Worm (Caenorhabditis elegans) whole organism, L4 larva: Measurements from ENCODE around the gene C26D10.4.
A peak's percentile ranks its signal among the peaks of the same experiment; 100 is the strongest.

Source experiments
- F44E2.7 ChIP-seq: fragments of 200-800 bp; sonication (Bioruptor generic); IDR thresholded peaks from 2 replicates; pipeline ENCODE4 v2.1.2; 2022; ENCODE audit warnings: missing genetic modification characterization, missing compliant biosample characterization
- F49E8.2 ChIP-seq: sonication (generic microtip); optimal IDR thresholded peaks from 2 replicates; lab custom pipeline; 2016; ENCODE audit warnings: missing compliant biosample characterization, mild to moderate bottlenecking, missing genetic modification characterization, borderline replicate concordance
- Y75B8A.6 ChIP-seq: fragments of 200-800 bp; sonication (Bioruptor generic); IDR thresholded peaks from 2 replicates; pipeline ENCODE4 v1.3.6; 2022; ENCODE audit warnings: missing genetic modification reagents, missing genetic modification characterization, missing compliant biosample characterization
- attf-4 ChIP-seq: sonication (generic microtip); optimal IDR thresholded peaks from 3 replicates; lab custom pipeline; 2017; ENCODE audit warnings: missing biosample characterization, missing genetic modification characterization
- ceh-20 ChIP-seq: fragments of 200-800 bp; sonication (Bioruptor generic); IDR thresholded peaks from 2 replicates; pipeline ENCODE4 v1.3.6; 2022; ENCODE audit warnings: missing genetic modification reagents, missing genetic modification characterization, missing compliant biosample characterization
- ceh-28 ChIP-seq: fragments of 150-350 bp; optimal IDR thresholded peaks from 2 replicates; lab custom pipeline; 2014; ENCODE audit warnings: missing biosample characterization, missing genetic modification reagents, missing genetic modification characterization
- ceh-44 ChIP-seq: fragments of 200-800 bp; sonication (Bioruptor generic); IDR thresholded peaks from 2 replicates; pipeline ENCODE4 v1.3.6; 2022; ENCODE audit warnings: missing genetic modification reagents, missing genetic modification characterization, missing compliant biosample characterization
- ces-1 ChIP-seq: fragments of 150-350 bp; sonication (generic microtip); optimal IDR thresholded peaks from 4 replicates; lab custom pipeline; 2014; ENCODE audit warnings: missing biosample characterization, missing genetic modification reagents, missing genetic modification characterization
- ctbp-1 ChIP-seq: fragments of 200-800 bp; sonication (Bioruptor generic); IDR thresholded peaks from 2 replicates; pipeline ENCODE4 v1.3.6; 2022; ENCODE audit warnings: missing genetic modification reagents, missing genetic modification characterization, missing compliant biosample characterization
- dmd-8 ChIP-seq: fragments of 200-800 bp; sonication (Bioruptor generic); IDR thresholded peaks from 2 replicates; pipeline ENCODE4 v1.3.6; 2022; ENCODE audit warnings: missing genetic modification characterization, missing compliant biosample characterization
- dmd-9 ChIP-seq: fragments of 200-800 bp; sonication (Bioruptor generic); IDR thresholded peaks from 2 replicates; pipeline ENCODE4 v1.3.6; 2022; ENCODE audit warnings: missing genetic modification reagents, missing genetic modification characterization, missing compliant biosample characterization
- dpl-1 ChIP-seq: fragments of 150-350 bp; optimal IDR thresholded peaks from 2 replicates; lab custom pipeline; 2014; ENCODE audit warnings: missing biosample characterization, missing genetic modification reagents, missing genetic modification characterization
- dve-1 ChIP-seq: sonication (generic microtip); optimal IDR thresholded peaks from 2 replicates; lab custom pipeline; 2017; ENCODE audit warnings: antibody characterized with exemption, mild to moderate bottlenecking, missing genetic modification characterization, missing compliant biosample characterization; ENCODE audit not compliant: insufficient read depth
- egl-43 ChIP-seq: fragments of 200-800 bp; sonication (Bioruptor generic); IDR thresholded peaks from 2 replicates; pipeline ENCODE4 v1.3.6; 2022; ENCODE audit warnings: missing genetic modification reagents, missing genetic modification characterization, missing compliant biosample characterization
- gei-8 ChIP-seq: fragments of 200-800 bp; sonication (Bioruptor generic); optimal IDR thresholded peaks from 2 replicates; lab custom pipeline; 2018; ENCODE audit warnings: mild to moderate bottlenecking, missing genetic modification characterization, missing compliant biosample characterization
- hmg-1.1 ChIP-seq: fragments of 200-800 bp; sonication (Bioruptor generic); IDR thresholded peaks from 2 replicates; pipeline ENCODE4 v1.3.6; 2022; ENCODE audit warnings: missing genetic modification reagents, missing genetic modification characterization, missing compliant biosample characterization
- mep-1 ChIP-seq: fragments of 150-350 bp; sonication (generic microtip); optimal IDR thresholded peaks from 3 replicates; lab custom pipeline; 2014; ENCODE audit warnings: missing biosample characterization, missing genetic modification characterization
- mxl-3 ChIP-seq: fragments of 200-800 bp; sonication (Bioruptor generic); optimal IDR thresholded peaks from 2 replicates; lab custom pipeline; 2018; ENCODE audit warnings: mild to moderate bottlenecking, missing genetic modification characterization, missing compliant biosample characterization
- nhr-111 ChIP-seq: fragments of 200-800 bp; sonication (Bioruptor generic); optimal IDR thresholded peaks from 2 replicates; lab custom pipeline; 2018; ENCODE audit warnings: mild to moderate bottlenecking, missing genetic modification characterization, missing compliant biosample characterization
- nhr-28 ChIP-seq: fragments of 150-350 bp; optimal IDR thresholded peaks from 2 replicates; lab custom pipeline; 2014; ENCODE audit warnings: missing biosample characterization, missing genetic modification characterization
- nhr-41 ChIP-seq: fragments of 200-800 bp; sonication (Bioruptor generic); IDR thresholded peaks from 2 replicates; pipeline ENCODE4 v1.3.6; 2022; ENCODE audit warnings: missing genetic modification reagents, missing genetic modification characterization, missing compliant biosample characterization
- nhr-77 ChIP-seq: fragments of 150-350 bp; optimal IDR thresholded peaks from 2 replicates; lab custom pipeline; 2014; ENCODE audit warnings: missing biosample characterization, missing genetic modification characterization
- sdz-12 ChIP-seq: fragments of 200-800 bp; sonication (Bioruptor generic); optimal IDR thresholded peaks from 2 replicates; lab custom pipeline; 2018; ENCODE audit warnings: mild to moderate bottlenecking, missing genetic modification characterization, missing compliant biosample characterization
- skn-1 ChIP-seq: fragments of 150-350 bp; optimal IDR thresholded peaks from 2 replicates; lab custom pipeline; 2014; ENCODE audit warnings: missing biosample characterization, missing genetic modification characterization
- spr-3 ChIP-seq: fragments of 200-800 bp; sonication (Bioruptor generic); optimal IDR thresholded peaks from 2 replicates; lab custom pipeline; 2018; ENCODE audit warnings: mild to moderate bottlenecking, missing genetic modification characterization, missing compliant biosample characterization
- tag-97 ChIP-seq: fragments of 200-800 bp; sonication (Bioruptor generic); IDR thresholded peaks from 2 replicates; pipeline ENCODE4 v1.3.6; 2022; ENCODE audit warnings: missing genetic modification characterization, missing compliant biosample characterization
- unc-130 ChIP-seq: sonication (generic microtip); optimal IDR thresholded peaks from 2 replicates; lab custom pipeline; 2016; ENCODE audit warnings: missing genetic modification reagents, missing genetic modification characterization, missing compliant biosample characterization
- unc-62 ChIP-seq, 3 experiments: fragments of 150-350 bp in 1 of 3; sonication (generic microtip); optimal IDR thresholded peaks in 2 of 3; peaks in 1 of 3; 1 replicate in 1 of 3; 2 replicates in 2 of 3; lab custom pipeline; 2014 to 2017; ENCODE audit warnings: missing biosample characterization in 3 of 3, missing genetic modification characterization in 3 of 3, missing genetic modification reagents in 3 of 3, missing genotype in 1 of 3
- zag-1 ChIP-seq: fragments of 150-350 bp; optimal IDR thresholded peaks from 2 replicates; lab custom pipeline; 2014; ENCODE audit warnings: missing biosample characterization, missing genetic modification characterization
- ztf-7 ChIP-seq: fragments of 150-350 bp; optimal IDR thresholded peaks from 2 replicates; lab custom pipeline; 2014; ENCODE audit warnings: missing biosample characterization, missing genetic modification characterization

The C26D10.4 gene

DNA sequence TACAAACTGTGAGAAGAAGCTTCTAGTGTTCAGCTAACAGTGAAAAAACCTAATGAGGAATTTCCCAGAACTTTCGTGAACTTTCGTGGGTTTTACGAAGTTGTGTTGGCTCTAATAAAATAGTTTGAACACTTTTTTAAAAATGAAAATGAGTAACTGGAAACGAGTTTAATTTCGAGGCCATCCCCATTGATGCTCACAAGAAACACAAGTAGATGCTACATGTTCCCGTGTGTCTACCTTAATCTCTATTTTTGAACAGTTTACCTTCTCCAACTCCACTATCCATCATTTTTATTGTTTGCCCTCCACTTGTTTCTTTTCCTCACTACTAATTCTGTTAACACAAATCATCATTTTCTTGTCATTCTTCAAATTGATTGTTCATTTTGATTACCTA is 4.1 kb downstream of the C26D10.4 start, which contains the start of gene C26D10.7:
C26D10.7 (plus strand) TSS at position 301 of the 400 bp plus-strand sequence.
- TF ChIP-seq dmd-9 (GFP tag; lab: Robert Waterston, UW) (no peak), sdz-12 (GFP tag; lab: Kevin White, UChicago) (no peak), gei-8 (no peak), nhr-77 (tag; lab: Kevin White, UChicago) (no peak), egl-43 (GFP tag; lab: Robert Waterston, UW) (no peak), unc-62 (GFP tag; optimal IDR thresholded peaks at IDR 0.05 in 1 of 2; lab: Kevin White, UChicago) (peak in 1 of 2 experiments; percentile 41), unc-62 (tag; optimal IDR thresholded peaks at IDR 0.05; lab: Kevin White, UChicago) (no peak), mep-1 (tag; lab: Kevin White, UChicago) (no peak), attf-4 (tag; lab: Kevin White, UChicago) (no peak)
- TF ChIP-seq, all 104 proteins: peak for 1

DNA sequence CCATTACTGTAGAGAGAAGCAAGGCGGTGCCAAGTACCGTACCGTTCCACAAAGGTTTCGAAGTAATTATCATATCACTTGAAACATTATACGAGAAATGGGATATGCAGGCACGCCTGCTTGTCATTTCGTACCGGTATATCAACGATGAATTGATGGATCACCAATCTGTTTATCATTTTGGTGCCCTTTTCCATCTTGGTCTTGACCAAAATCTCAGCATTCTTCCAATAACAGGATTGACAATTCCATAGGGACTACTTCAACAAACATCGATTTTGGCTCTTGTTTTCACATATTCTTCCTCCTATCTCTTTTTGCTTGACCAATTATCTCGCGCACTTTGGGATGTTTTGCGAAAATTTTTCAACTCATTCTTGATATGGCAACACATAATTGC is 9.5 kb downstream of the C26D10.4 start:
- no peak for TF ChIP-seq unc-130 (GFP tag; lab: Kevin White, UChicago)
- no peak for TF ChIP-seq F49E8.2 (tag; lab: Kevin White, UChicago)
- peak in 1 of 2 experiments; percentile 93 for TF ChIP-seq unc-62 (GFP tag; optimal IDR thresholded peaks at IDR 0.05 in 1 of 2; lab: Kevin White, UChicago)
- no peak for TF ChIP-seq unc-62 (tag; optimal IDR thresholded peaks at IDR 0.05; lab: Kevin White, UChicago)
- no peak for TF ChIP-seq ceh-20 (GFP tag; lab: Robert Waterston, UW)
- TF ChIP-seq F44E2.7 (GFP tag; lab: Robert Waterston, UW): no peak

DNA sequence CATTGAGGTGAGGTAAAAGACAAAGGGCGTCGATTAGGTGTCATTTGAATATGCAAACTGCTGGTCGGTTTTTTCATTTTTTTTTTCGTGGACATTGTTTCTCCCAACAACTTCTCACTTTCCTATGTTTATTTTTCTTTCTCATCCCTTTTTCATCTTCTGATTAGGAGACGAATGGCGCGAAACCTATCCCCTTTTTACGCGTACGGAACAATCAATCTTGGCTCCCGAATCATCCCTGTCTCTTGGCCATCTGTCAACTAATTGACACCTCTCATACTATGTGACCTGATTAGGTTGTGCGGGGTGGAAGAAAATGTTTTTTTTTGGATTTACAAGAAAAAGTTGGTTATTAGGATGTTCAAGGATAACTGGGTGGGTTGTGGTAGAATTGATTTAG is 15.2 kb downstream of the C26D10.4 start:
- no peak for TF ChIP-seq dpl-1
- peak in 1 of 2 experiments; percentile 70 for TF ChIP-seq unc-62 (GFP tag; optimal IDR thresholded peaks at IDR 0.05 in 1 of 2; lab: Kevin White, UChicago)
- TF ChIP-seq unc-62 (tag; optimal IDR thresholded peaks at IDR 0.05; lab: Kevin White, UChicago): no peak
- TF ChIP-seq dve-1 (tag; lab: Kevin White, UChicago): no peak

DNA sequence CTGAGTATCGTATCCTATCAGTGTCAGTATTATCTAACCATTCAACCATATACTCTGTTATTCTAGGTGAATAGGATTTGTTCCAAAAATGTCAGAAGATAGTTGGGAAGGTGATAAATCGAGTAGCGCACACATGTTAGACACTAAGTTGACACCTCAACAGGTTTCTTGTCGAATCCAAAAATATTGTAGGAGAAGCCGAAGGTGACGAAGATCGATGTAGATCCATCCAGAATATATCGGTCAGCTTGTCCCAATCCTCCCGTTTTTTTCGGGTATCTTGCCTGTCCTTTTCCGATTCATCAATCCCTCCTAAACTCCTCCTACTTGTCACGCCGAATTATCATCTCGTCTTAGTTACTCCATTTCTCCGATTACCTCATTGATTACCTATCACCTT is 16.1 kb downstream of the C26D10.4 start:
- TF ChIP-seq ceh-44 (no peak), nhr-111 (GFP tag; lab: Kevin White, UChicago) (no peak), unc-62 (GFP tag; optimal IDR thresholded peaks at IDR 0.05 in 1 of 2; lab: Kevin White, UChicago) (peak in 1 of 2 experiments; percentile 96), unc-62 (tag; optimal IDR thresholded peaks at IDR 0.05; lab: Kevin White, UChicago) (no peak), tag-97 (GFP tag; lab: Robert Waterston, UW) (no peak)

DNA sequence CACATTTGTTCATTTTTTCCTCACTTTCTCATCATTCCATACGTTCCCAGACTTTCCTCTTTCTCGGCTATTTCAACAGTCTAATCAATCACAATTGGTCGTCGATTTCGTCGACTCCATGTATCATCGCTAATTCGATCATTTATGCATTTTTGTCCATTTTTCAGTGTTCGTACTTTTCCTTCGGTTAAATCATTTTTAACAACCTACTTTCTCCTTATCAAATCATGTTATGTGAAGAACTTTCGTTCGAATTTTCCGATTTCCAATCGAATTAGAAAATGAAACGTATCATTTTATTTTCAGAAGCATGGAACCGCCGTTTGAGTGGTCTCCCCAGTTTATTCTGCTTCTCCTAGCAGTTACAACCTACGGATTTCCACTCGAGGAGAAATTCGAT is 16.8 kb downstream of the C26D10.4 start, which contains the start of gene eff-1:
eff-1 (plus strand) TSS at position 301 of the 400 bp plus-strand sequence.
- no peak for TF ChIP-seq zag-1
- no peak for TF ChIP-seq dmd-8 (GFP tag; lab: Robert Waterston, UW)
- no peak for TF ChIP-seq ces-1
- no peak for TF ChIP-seq ceh-20 (GFP tag; lab: Robert Waterston, UW)
- no peak for TF ChIP-seq unc-130 (GFP tag; lab: Kevin White, UChicago)
- TF ChIP-seq ztf-7: no peak
- no peak for TF ChIP-seq nhr-41 (GFP tag; lab: Robert Waterston, UW)
- TF ChIP-seq nhr-28 (tag; lab: Kevin White, UChicago): no peak

DNA sequence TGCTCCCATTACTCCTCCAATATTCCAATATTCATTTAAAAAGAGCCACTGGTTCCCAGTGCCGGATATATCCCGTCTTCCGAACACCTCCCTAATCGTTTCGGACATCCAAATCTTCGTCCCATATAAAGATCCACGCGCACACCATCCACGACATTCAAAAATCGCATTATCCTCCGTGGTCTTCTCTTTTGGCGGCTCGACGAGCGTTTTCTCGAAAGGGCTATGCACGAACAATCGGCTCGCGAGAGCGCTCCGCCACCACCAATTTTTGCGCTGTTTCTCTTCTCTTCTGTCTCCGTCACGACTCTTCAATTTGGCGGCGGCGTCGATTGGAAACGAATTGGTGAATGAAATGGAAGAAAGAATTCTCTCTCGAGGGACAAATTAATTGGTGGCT is 23.7 kb downstream of the C26D10.4 start:
- TF ChIP-seq mxl-3 (GFP tag; lab: Kevin White, UChicago) (no peak), spr-3 (no peak), zag-1 (no peak), ctbp-1 (peak; percentile 53; the same call in 1 of the 2 replicates), ceh-28 (tag; lab: Kevin White, UChicago) (no peak), Y75B8A.6 (no peak), hmg-1.1 (0 out of 2 replicates have a peak, but pooled peaks have one; percentile 26), skn-1 (tag; lab: Kevin White, UChicago) (no peak)
- TF ChIP-seq, all 104 proteins: peak for 2
